Worm (Caenorhabditis elegans) whole organism, L1 larva: ENCODE results near the gene F20B6.5.

ENCODE experiments used
- C04F5.9 ChIP-seq: sonication (generic microtip); optimal IDR thresholded peaks from 2 replicates; lab custom pipeline; 2016; ENCODE audit warnings: missing genetic modification characterization, missing compliant biosample characterization
- C16A3.4 ChIP-seq: fragments of 150-350 bp; optimal IDR thresholded peaks from 2 replicates; lab custom pipeline; 2014; ENCODE audit warnings: missing biosample characterization, missing genetic modification characterization
- C34B4.2 ChIP-seq: sonication (generic microtip); optimal IDR thresholded peaks from 2 replicates; lab custom pipeline; 2017; ENCODE audit warnings: mild to moderate bottlenecking, missing genetic modification characterization, missing compliant biosample characterization
- F16B12.6 ChIP-seq: fragments of 150-350 bp; optimal IDR thresholded peaks from 2 replicates; lab custom pipeline; 2014; ENCODE audit warnings: missing biosample characterization, missing genetic modification characterization
- Y116A8C.19 ChIP-seq: sonication (generic microtip); optimal IDR thresholded peaks from 2 replicates; lab custom pipeline; 2016; ENCODE audit warnings: missing compliant biosample characterization, missing genetic modification characterization, borderline replicate concordance
- aha-1 ChIP-seq: fragments of 150-350 bp; optimal IDR thresholded peaks from 2 replicates; lab custom pipeline; 2014; ENCODE audit warnings: missing biosample characterization, missing genetic modification characterization
- alr-1 ChIP-seq: fragments of 200-800 bp; sonication (Bioruptor generic); optimal IDR thresholded peaks from 2 replicates; lab custom pipeline; 2018; ENCODE audit warnings: borderline replicate concordance, mild to moderate bottlenecking, missing genetic modification characterization, missing compliant biosample characterization
- aly-2 ChIP-seq: fragments of 150-350 bp; optimal IDR thresholded peaks from 2 replicates; lab custom pipeline; 2014; ENCODE audit warnings: missing biosample characterization, missing genetic modification characterization
- blmp-1 ChIP-seq: fragments of 150-350 bp; optimal IDR thresholded peaks from 2 replicates; lab custom pipeline; 2014; ENCODE audit warnings: missing biosample characterization, missing genetic modification characterization
- ceh-8 ChIP-seq: fragments of 200-800 bp; sonication (Bioruptor generic); optimal IDR thresholded peaks from 2 replicates; lab custom pipeline; 2018; ENCODE audit warnings: mild to moderate bottlenecking, missing genetic modification characterization, moderate library complexity, missing compliant biosample characterization
- ceh-82 ChIP-seq, 3 experiments: fragments of 150-350 bp in 1 of 3; sonication (generic microtip) in 2 of 3; optimal IDR thresholded peaks; 2 replicates each; lab custom pipeline; 2014 to 2017; ENCODE audit warnings: missing biosample characterization in 3 of 3, missing genetic modification characterization in 3 of 3
- ceh-88 ChIP-seq: fragments of 200-800 bp; sonication (Bioruptor generic); IDR thresholded peaks from 2 replicates; pipeline ENCODE4 v1.3.6; 2022; ENCODE audit warnings: missing genetic modification characterization, missing compliant biosample characterization
- ceh-90 ChIP-seq: sonication (generic microtip); optimal IDR thresholded peaks from 2 replicates; lab custom pipeline; 2016; ENCODE audit warnings: missing genetic modification characterization, missing compliant biosample characterization
- ces-1 ChIP-seq: fragments of 150-350 bp; optimal IDR thresholded peaks from 2 replicates; lab custom pipeline; 2014; ENCODE audit warnings: missing biosample characterization, missing genetic modification reagents, missing genetic modification characterization
- dsc-1 ChIP-seq: sonication (generic microtip); optimal IDR thresholded peaks from 2 replicates; lab custom pipeline; 2016; ENCODE audit warnings: mild to moderate bottlenecking, missing genetic modification characterization, missing compliant biosample characterization
- efl-1 ChIP-seq, 4 experiments: fragments of 150-350 bp; optimal IDR thresholded peaks in 3 of 4; peaks in 1 of 4; 1 replicate in 1 of 4; 2 replicates in 3 of 4; lab custom pipeline; 2014; ENCODE audit warnings: missing biosample characterization in 2 of 4, missing genetic modification characterization in 2 of 4, missing genetic modification reagents in 2 of 4
- efl-3 ChIP-seq: fragments of 200-800 bp; sonication (Bioruptor generic); optimal IDR thresholded peaks from 2 replicates; lab custom pipeline; 2018; ENCODE audit warnings: mild to moderate bottlenecking, missing genetic modification characterization, missing compliant biosample characterization
- elt-2 ChIP-seq: sonication (generic microtip); optimal IDR thresholded peaks from 2 replicates; lab custom pipeline; 2016; ENCODE audit warnings: missing genetic modification characterization, mild to moderate bottlenecking, inconsistent platforms, missing compliant biosample characterization, missing genetic modification reagents
- elt-3 ChIP-seq, 6 experiments: fragments of 150-350 bp in 1 of 6; sonication (generic microtip); optimal IDR thresholded peaks; 2 replicates each; lab custom pipeline; 2017 to 2018; ENCODE audit warnings: missing biosample characterization in 6 of 6, missing genetic modification characterization in 6 of 6, inconsistent platforms in 1 of 6
- ets-5 ChIP-seq: fragments of 200-800 bp; sonication (Bioruptor generic); IDR thresholded peaks from 2 replicates; pipeline ENCODE4 v1.3.6; 2022; ENCODE audit warnings: missing genetic modification characterization, missing compliant biosample characterization
- fkh-4 ChIP-seq: sonication (generic microtip); optimal IDR thresholded peaks from 2 replicates; lab custom pipeline; 2016; ENCODE audit warnings: missing compliant biosample characterization, missing genetic modification characterization, borderline replicate concordance
- fos-1 ChIP-seq: fragments of 150-350 bp; optimal IDR thresholded peaks from 2 replicates; lab custom pipeline; 2014; ENCODE audit warnings: missing biosample characterization, missing genetic modification characterization
- grh-1 ChIP-seq: fragments of 200-800 bp; sonication (Bioruptor generic); IDR thresholded peaks from 2 replicates; pipeline ENCODE4 v1.3.6; 2022; ENCODE audit warnings: missing genetic modification reagents, missing genetic modification characterization, missing compliant biosample characterization
- hlh-4 ChIP-seq: sonication (generic microtip); optimal IDR thresholded peaks from 2 replicates; lab custom pipeline; 2016; ENCODE audit warnings: mild to moderate bottlenecking, missing genetic modification characterization, missing compliant biosample characterization
- jun-1 ChIP-seq: fragments of 150-350 bp; optimal IDR thresholded peaks from 2 replicates; lab custom pipeline; 2014; ENCODE audit warnings: missing biosample characterization, missing genetic modification reagents, missing genetic modification characterization
- lin-15B ChIP-seq: fragments of 150-350 bp; sonication (generic microtip); optimal IDR thresholded peaks from 3 replicates; lab custom pipeline; 2014; ENCODE audit warnings: missing biosample characterization, missing genetic modification characterization
- lir-3 ChIP-seq: sonication (generic microtip); optimal IDR thresholded peaks from 2 replicates; lab custom pipeline; 2016; ENCODE audit warnings: mild to moderate bottlenecking, missing genetic modification characterization, moderate library complexity, missing compliant biosample characterization; ENCODE audit not compliant: poor library complexity
- lsy-2 ChIP-seq, 2 experiments: fragments of 150-350 bp; optimal IDR thresholded peaks; 2 replicates each; lab custom pipeline; 2014; ENCODE audit warnings: missing biosample characterization in 2 of 2, missing genetic modification characterization in 2 of 2
- mdl-1 ChIP-seq, 2 experiments: fragments of 150-350 bp; optimal IDR thresholded peaks; 2 replicates each; lab custom pipeline; 2014 to 2017; ENCODE audit warnings: missing biosample characterization in 2 of 2, missing genetic modification characterization in 2 of 2, inconsistent platforms in 1 of 2
- mef-2 ChIP-seq: fragments of 150-350 bp; optimal IDR thresholded peaks from 2 replicates; lab custom pipeline; 2014; ENCODE audit warnings: missing biosample characterization, missing genetic modification characterization
- mep-1 ChIP-seq: fragments of 150-350 bp; optimal IDR thresholded peaks from 2 replicates; lab custom pipeline; 2014; ENCODE audit warnings: missing biosample characterization, missing genetic modification characterization
- nhr-19 ChIP-seq: fragments of 200-800 bp; sonication (Bioruptor generic); conservative IDR thresholded peaks from 2 replicates; pipeline ENCODE4 v1.3.6; 2022; ENCODE audit warnings: missing genetic modification characterization, missing compliant biosample characterization
- nhr-237 ChIP-seq: fragments of 150-350 bp; optimal IDR thresholded peaks from 2 replicates; lab custom pipeline; 2014; ENCODE audit warnings: missing biosample characterization, missing genetic modification characterization
- nhr-77 ChIP-seq: fragments of 150-350 bp; optimal IDR thresholded peaks from 2 replicates; lab custom pipeline; 2014; ENCODE audit warnings: missing biosample characterization, missing genetic modification characterization
- nhr-84 ChIP-seq: sonication (generic microtip); optimal IDR thresholded peaks from 2 replicates; lab custom pipeline; 2017; ENCODE audit warnings: missing biosample characterization, missing genetic modification characterization
- nhr-90 ChIP-seq: sonication (generic microtip); optimal IDR thresholded peaks from 2 replicates; lab custom pipeline; 2016; ENCODE audit warnings: mild to moderate bottlenecking, missing genetic modification characterization, missing compliant biosample characterization; ENCODE audit not compliant: poor library complexity
- pax-3 ChIP-seq: fragments of 200-800 bp; sonication (Bioruptor generic); optimal IDR thresholded peaks from 2 replicates; lab custom pipeline; 2018; ENCODE audit warnings: mild to moderate bottlenecking, missing genetic modification characterization, moderate library complexity, missing compliant biosample characterization
- rnt-1 ChIP-seq: sonication (generic microtip); optimal IDR thresholded peaks from 2 replicates; lab custom pipeline; 2016; ENCODE audit warnings: mild to moderate bottlenecking, missing genetic modification characterization, moderate library complexity, missing compliant biosample characterization
- skn-1 ChIP-seq: fragments of 150-350 bp; optimal IDR thresholded peaks from 2 replicates; lab custom pipeline; 2014; ENCODE audit warnings: missing biosample characterization, missing genetic modification characterization
- snu-23 ChIP-seq: sonication (generic microtip); optimal IDR thresholded peaks from 2 replicates; lab custom pipeline; 2016; ENCODE audit warnings: missing genetic modification characterization, missing compliant biosample characterization
- sup-37 ChIP-seq: fragments of 200-800 bp; sonication (Bioruptor generic); optimal IDR thresholded peaks from 2 replicates; lab custom pipeline; 2018; ENCODE audit warnings: mild to moderate bottlenecking, missing genetic modification characterization, missing compliant biosample characterization
- swsn-7 ChIP-seq: sonication (generic microtip); optimal IDR thresholded peaks from 2 replicates; lab custom pipeline; 2016; ENCODE audit warnings: missing genetic modification characterization, missing compliant biosample characterization
- tbx-2 ChIP-seq: sonication (generic microtip); optimal IDR thresholded peaks from 2 replicates; lab custom pipeline; 2016; ENCODE audit warnings: missing genetic modification characterization, missing compliant biosample characterization
- unc-130 ChIP-seq: fragments of 150-350 bp; optimal IDR thresholded peaks from 2 replicates; lab custom pipeline; 2017; ENCODE audit warnings: missing biosample characterization, missing genetic modification characterization, inconsistent platforms
- vab-15 ChIP-seq: sonication (generic microtip); optimal IDR thresholded peaks from 2 replicates; lab custom pipeline; 2017; ENCODE audit warnings: missing genotype, mild to moderate bottlenecking, missing genetic modification characterization, missing compliant biosample characterization
- xbp-1 ChIP-seq: sonication (generic microtip); optimal IDR thresholded peaks from 2 replicates; lab custom pipeline; 2016; ENCODE audit warnings: missing genetic modification characterization, missing compliant biosample characterization
- zip-4 ChIP-seq: fragments of 200-800 bp; sonication (Bioruptor generic); optimal IDR thresholded peaks from 2 replicates; lab custom pipeline; 2018; ENCODE audit warnings: mild to moderate bottlenecking, missing genetic modification characterization, moderate library complexity, missing compliant biosample characterization
- ztf-11 ChIP-seq, 2 experiments: sonication (generic microtip); optimal IDR thresholded peaks; 2 replicates each; lab custom pipeline; 2016 to 2017; ENCODE audit warnings: missing genetic modification characterization in 2 of 2, missing biosample characterization in 1 of 2, missing compliant biosample characterization in 1 of 2

Gene F20B6.5

DNA sequence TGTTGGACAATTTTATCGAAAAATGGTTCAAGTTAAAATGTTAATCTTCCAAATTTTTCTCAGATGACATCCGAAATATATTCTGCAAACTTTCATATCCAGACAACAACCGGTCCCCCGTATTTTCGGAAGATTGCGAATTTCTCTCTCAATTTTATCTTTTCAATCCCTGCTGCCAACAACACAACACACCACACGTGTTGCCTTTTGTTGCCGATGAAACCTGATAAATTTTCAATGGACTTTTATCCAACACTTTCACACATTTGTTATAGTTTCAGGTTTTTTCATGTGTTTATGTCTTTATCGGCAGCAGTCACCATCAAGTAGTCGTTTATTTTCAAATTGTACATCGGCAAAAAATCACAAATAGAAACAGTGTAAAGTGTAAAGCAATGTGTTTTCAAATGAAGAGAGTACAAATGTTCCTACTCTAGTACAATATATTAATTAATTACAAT is 46.5 kb upstream of the F20B6.5 start (continued):
- TF ChIP-seq ceh-82 (tag; optimal IDR thresholded peaks at IDR 0.05; lab: Kevin White, UChicago): no peak
- TF ChIP-seq elt-3 (tag; optimal IDR thresholded peaks at IDR 0.05; lab: Kevin White, UChicago): peak in 1 of 6 experiments; percentile 37
- no peak for TF ChIP-seq fkh-4 (tag; lab: Kevin White, UChicago)
- TF ChIP-seq aha-1 (tag; lab: Kevin White, UChicago): no peak
- TF ChIP-seq lin-15B: no peak
- TF ChIP-seq mdl-1 (tag; optimal IDR thresholded peaks at IDR 0.05; lab: Kevin White, UChicago): peak in 1 of 2 experiments; percentile 19
- no peak for TF ChIP-seq ceh-8 (GFP tag; lab: Kevin White, UChicago)
- no peak for TF ChIP-seq skn-1 (tag; lab: Kevin White, UChicago)
- TF ChIP-seq Y116A8C.19 (tag; lab: Kevin White, UChicago): no peak
- no peak for TF ChIP-seq zip-4 (GFP tag; lab: Kevin White, UChicago)
- no peak for TF ChIP-seq grh-1 (GFP tag; lab: Robert Waterston, UW)
- TF ChIP-seq F16B12.6 (tag; lab: Kevin White, UChicago): no peak
- TF ChIP-seq pax-3 (tag; lab: Kevin White, UChicago): no peak
- peak; percentile 55 for TF ChIP-seq nhr-90 (tag; lab: Kevin White, UChicago)
- no peak for TF ChIP-seq rnt-1 (tag; lab: Kevin White, UChicago)
- no peak for TF ChIP-seq ceh-90
- 0 out of 2 replicates have a peak, but pooled peaks have one; percentile 10 for TF ChIP-seq nhr-19 (GFP tag; lab: Robert Waterston, UW)
- TF ChIP-seq ceh-88: no peak
- no peak for TF ChIP-seq swsn-7 (tag; lab: Kevin White, UChicago)
- no peak for TF ChIP-seq lsy-2 (tag; optimal IDR thresholded peaks at IDR 0.05; lab: Kevin White, UChicago)
- TF ChIP-seq efl-1 (optimal IDR thresholded peaks at IDR 0.05; lab: Kevin White, UChicago): no peak
- no peak for TF ChIP-seq efl-1 (GFP tag; optimal IDR thresholded peaks at IDR 0.05 in 1 of 2; lab: Kevin White, UChicago)
- no peak for TF ChIP-seq mef-2 (tag; lab: Kevin White, UChicago)
- TF ChIP-seq tbx-2 (tag; lab: Kevin White, UChicago): no peak
- no peak for TF ChIP-seq C34B4.2
- no peak for TF ChIP-seq alr-1 (tag; lab: Kevin White, UChicago)
- no peak for TF ChIP-seq jun-1 (tag; lab: Kevin White, UChicago)
- TF ChIP-seq hlh-4 (tag; lab: Kevin White, UChicago): no peak
- TF ChIP-seq ces-1 (GFP tag; lab: Kevin White, UChicago): no peak
- peak; percentile 56 for TF ChIP-seq blmp-1 (tag; lab: Kevin White, UChicago)
- no peak for TF ChIP-seq lir-3 (tag; lab: Kevin White, UChicago)
- no peak for TF ChIP-seq ets-5 (GFP tag; lab: Robert Waterston, UW)
- TF ChIP-seq C04F5.9 (tag; lab: Kevin White, UChicago): no peak
- TF ChIP-seq nhr-237 (tag; lab: Kevin White, UChicago): no peak
- TF ChIP-seq fos-1: no peak
- no peak for TF ChIP-seq nhr-84
- TF ChIP-seq dsc-1 (tag; lab: Kevin White, UChicago): no peak
- TF ChIP-seq C16A3.4: no peak
- TF ChIP-seq efl-3 (GFP tag; lab: Kevin White, UChicago): no peak
- TF ChIP-seq ztf-11 (tag; optimal IDR thresholded peaks at IDR 0.05; lab: Kevin White, UChicago): no peak
- no peak for TF ChIP-seq xbp-1 (tag; lab: Kevin White, UChicago)
- TF ChIP-seq aly-2 (tag; lab: Kevin White, UChicago): no peak
- no peak for TF ChIP-seq vab-15 (tag; lab: Kevin White, UChicago)
- no peak for TF ChIP-seq nhr-77 (tag; lab: Kevin White, UChicago)
- no peak for TF ChIP-seq snu-23
- TF ChIP-seq mep-1 (tag; lab: Kevin White, UChicago): no peak
- no peak for TF ChIP-seq sup-37 (GFP tag; lab: Kevin White, UChicago)
- TF ChIP-seq elt-2 (tag; lab: Kevin White, UChicago): peak; percentile 32
- no peak for TF ChIP-seq unc-130 (tag; lab: Kevin White, UChicago)
- TF ChIP-seq, all 84 proteins: peak for 8
